Fruit fly (Drosophila melanogaster): ENCODE measurements around the gene CG17325.
A peak's percentile ranks its signal among the peaks of the same experiment; 100 is the strongest.

The CG17325 gene

dm6 chr2L:18780911-18781545 lies 31.4 kb upstream of the CG17325 start:
- peak; percentile 8 for TF ChIP-seq kay (GFP tag; ENCODE audit: borderline replicate concordance)
- TF ChIP-seq CG7045 (GFP tag; optimal IDR thresholded peaks at IDR 0.05) = no peak

dm6 chr2L:18782212-18782825 lies 30.1 kb upstream of the CG17325 start:
- no peak for TF ChIP-seq bab1 (GFP tag; optimal IDR thresholded peaks at IDR 0.05)
- no peak for TF ChIP-seq CG14711 (tag; optimal IDR thresholded peaks at IDR 0.05)
- no peak for TF ChIP-seq pad (GFP tag; optimal IDR thresholded peaks at IDR 0.05)
- no peak for TF ChIP-seq cnc (optimal IDR thresholded peaks at IDR 0.05)
- no peak for TF ChIP-seq CG5204 (GFP tag; optimal IDR thresholded peaks at IDR 0.05)
- no peak for TF ChIP-seq CG12768 (GFP tag; optimal IDR thresholded peaks at IDR 0.05)
- no peak for TF ChIP-seq Clk (GFP tag; optimal IDR thresholded peaks at IDR 0.05)
- TF ChIP-seq CG1620 (GFP tag; optimal IDR thresholded peaks at IDR 0.05) = no peak
- TF ChIP-seq CG7101 (tag; optimal IDR thresholded peaks at IDR 0.05) = no peak
- no peak for TF ChIP-seq toe (GFP tag; optimal IDR thresholded peaks at IDR 0.05)
- TF ChIP-seq CG7045 (GFP tag; optimal IDR thresholded peaks at IDR 0.05) = no peak

- no peak for TF ChIP-seq kay (GFP tag; ENCODE audit: borderline replicate concordance)
- no peak for TF ChIP-seq CG7045 (GFP tag; optimal IDR thresholded peaks at IDR 0.05)
- no peak for TF ChIP-seq ovo (GFP tag; optimal IDR thresholded peaks at IDR 0.05)
- no peak for TF ChIP-seq CG12768 (GFP tag; optimal IDR thresholded peaks at IDR 0.05)
- peak; percentile 15 for TF ChIP-seq pad (GFP tag; optimal IDR thresholded peaks at IDR 0.05)
Observed at dm6 chr2L:18782936-18783335, 29.5 kb upstream of the CG17325 start.

dm6 chr2L:18783357-18784040 lies 28.9 kb upstream of the CG17325 start:
- no peak for TF ChIP-seq pad (GFP tag; optimal IDR thresholded peaks at IDR 0.05)
- TF ChIP-seq CG33017 (tag; optimal IDR thresholded peaks at IDR 0.05) = no peak
- no peak for TF ChIP-seq CG11617 (GFP tag; optimal IDR thresholded peaks at IDR 0.05)
- TF ChIP-seq Crg-1 (GFP tag; optimal IDR thresholded peaks at IDR 0.05) = no peak
- TF ChIP-seq Mnt (GFP tag; optimal IDR thresholded peaks at IDR 0.05) = no peak
- TF ChIP-seq CG7045 (GFP tag; optimal IDR thresholded peaks at IDR 0.05) = no peak
- TF ChIP-seq tj (GFP tag; optimal IDR thresholded peaks at IDR 0.05) = no peak
- no peak for TF ChIP-seq Hr96 (GFP tag; optimal IDR thresholded peaks at IDR 0.05)
- no peak for TF ChIP-seq toe (GFP tag; optimal IDR thresholded peaks at IDR 0.05)
- no peak for TF ChIP-seq CG7101 (tag; optimal IDR thresholded peaks at IDR 0.05)
- TF ChIP-seq bab1 (GFP tag; optimal IDR thresholded peaks at IDR 0.05) = no peak
- TF ChIP-seq kay (GFP tag; ENCODE audit: borderline replicate concordance) = no peak
- TF ChIP-seq CG12768 (GFP tag; optimal IDR thresholded peaks at IDR 0.05) = no peak
- TF ChIP-seq CG1620 (GFP tag; optimal IDR thresholded peaks at IDR 0.05) = no peak
- no peak for TF ChIP-seq Clk (GFP tag; optimal IDR thresholded peaks at IDR 0.05)
- TF ChIP-seq cnc (optimal IDR thresholded peaks at IDR 0.05) = no peak
- no peak for TF ChIP-seq cic (GFP tag; optimal IDR thresholded peaks at IDR 0.05)

dm6 chr2L:18785026-18785600 lies 27.3 kb upstream of the CG17325 start:
- TF ChIP-seq bab1 (GFP tag; optimal IDR thresholded peaks at IDR 0.05) (no peak), Clk (GFP tag; optimal IDR thresholded peaks at IDR 0.05) (no peak), Hr96 (GFP tag; optimal IDR thresholded peaks at IDR 0.05) (no peak), tj (GFP tag; optimal IDR thresholded peaks at IDR 0.05) (no peak), CG1620 (GFP tag; optimal IDR thresholded peaks at IDR 0.05) (no peak), CG5204 (GFP tag; optimal IDR thresholded peaks at IDR 0.05) (no peak), CG14711 (tag; optimal IDR thresholded peaks at IDR 0.05) (no peak), CG12768 (GFP tag; optimal IDR thresholded peaks at IDR 0.05) (no peak), CG7045 (GFP tag; optimal IDR thresholded peaks at IDR 0.05) (no peak)

- TF ChIP-seq CG7045 (GFP tag; optimal IDR thresholded peaks at IDR 0.05) (no peak), cic (GFP tag; optimal IDR thresholded peaks at IDR 0.05) (peak; percentile 22)
Observed at dm6 chr2L:18787415-18787989, 24.9 kb upstream of the CG17325 start.

- TF ChIP-seq Mnt (GFP tag; optimal IDR thresholded peaks at IDR 0.05) (no peak), CG11617 (GFP tag; optimal IDR thresholded peaks at IDR 0.05) (no peak), ovo (GFP tag; optimal IDR thresholded peaks at IDR 0.05) (no peak), CG33017 (tag; optimal IDR thresholded peaks at IDR 0.05) (no peak), Crg-1 (GFP tag; optimal IDR thresholded peaks at IDR 0.05) (no peak), cic (GFP tag; optimal IDR thresholded peaks at IDR 0.05) (no peak), bab1 (GFP tag; optimal IDR thresholded peaks at IDR 0.05) (no peak), CG12768 (GFP tag; optimal IDR thresholded peaks at IDR 0.05) (no peak), CG7101 (tag; optimal IDR thresholded peaks at IDR 0.05) (no peak)
Observed at dm6 chr2L:18788953-18789352, 23.5 kb upstream of the CG17325 start.

Data from whole organism, adult.